Worm (Caenorhabditis elegans) whole organism, L4/young adult: ENCODE results near the gene R08B4.3.

ENCODE experiments used
- W03F9.2 ChIP-seq: fragments of 150-350 bp; optimal IDR thresholded peaks from 2 replicates; lab custom pipeline; 2014; ENCODE audit warnings: missing biosample characterization, missing genetic modification characterization
- dao-5 ChIP-seq: sonication (generic microtip); optimal IDR thresholded peaks from 2 replicates; lab custom pipeline; 2016; ENCODE audit warnings: missing genotype, missing genetic modification characterization, moderate library complexity, missing compliant biosample characterization
- him-1 ChIP-seq: sonication (generic microtip); optimal IDR thresholded peaks from 2 replicates; lab custom pipeline; 2016; ENCODE audit warnings: missing genotype, missing genetic modification reagents, missing genetic modification characterization, missing compliant biosample characterization

R08B4.3 gene

DNA sequence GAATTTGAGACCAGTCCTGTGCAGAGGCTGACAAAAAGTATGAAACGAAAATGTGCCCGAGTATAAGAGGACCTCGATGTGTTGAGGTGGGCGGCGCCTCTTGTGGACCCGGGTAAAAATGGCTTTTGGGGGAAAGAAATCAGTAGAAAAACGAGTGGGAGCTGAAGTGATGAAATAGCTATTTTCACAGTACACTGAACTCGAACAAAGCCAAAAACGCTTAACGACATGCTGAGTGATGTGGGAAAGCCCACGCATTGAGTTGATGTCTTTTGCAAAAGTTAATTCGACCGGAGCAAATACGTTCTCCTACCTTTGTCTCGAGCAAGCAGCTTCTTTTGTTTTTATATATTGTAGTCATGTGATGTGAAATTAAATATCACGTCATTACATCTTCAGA lies 4.1 kb downstream of the R08B4.3 start, which contains the start of gene nlp-66:
Gene nlp-66 (minus strand): TSS at position 101 of the 400 bp plus-strand sequence.
- TF ChIP-seq W03F9.2 (tag; lab: Kevin White, UChicago): no peak
- no peak for TF ChIP-seq him-1 (tag; lab: Kevin White, UChicago)
- TF ChIP-seq dao-5 (tag; lab: Kevin White, UChicago): no peak

- TF ChIP-seq dao-5 (tag; lab: Kevin White, UChicago) (no peak), him-1 (tag; lab: Kevin White, UChicago) (no peak), W03F9.2 (tag; lab: Kevin White, UChicago) (no peak)
Observed at ce11 chrX:11114420-11114819, 6.4 kb downstream of the R08B4.3 start.

ce11 chrX:11109200-11109599 lies 11.6 kb downstream of the R08B4.3 start, which contains the start of gene grd-1:
Gene grd-1, plus strand, starts transcription at chrX:11109440.
- no peak for TF ChIP-seq W03F9.2 (tag; lab: Kevin White, UChicago)
- TF ChIP-seq dao-5 (tag; lab: Kevin White, UChicago): no peak
- TF ChIP-seq him-1 (tag; lab: Kevin White, UChicago): no peak

DNA sequence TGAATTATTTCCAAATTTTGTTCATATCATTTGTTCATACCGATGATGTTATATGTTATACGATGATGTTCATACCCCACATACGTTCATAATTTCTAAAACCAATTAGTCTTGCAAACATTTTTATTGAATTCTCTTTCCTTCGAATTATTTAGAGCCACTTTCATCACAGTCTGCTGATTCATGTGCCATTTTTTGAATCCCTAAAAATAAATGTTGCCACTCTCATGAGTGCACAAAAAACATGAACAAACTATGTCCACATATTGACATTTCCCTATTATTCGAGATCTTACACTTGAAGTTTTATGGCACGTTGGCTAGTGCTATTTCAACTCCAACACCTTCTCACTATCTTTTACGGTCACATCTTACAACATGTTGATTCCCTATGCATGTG lies 13.7 kb downstream of the R08B4.3 start, which contains the start of gene clc-17:
Gene clc-17 (plus strand): TSS at position 301 of the 400 bp plus-strand sequence.
- no peak for TF ChIP-seq W03F9.2 (tag; lab: Kevin White, UChicago)
- no peak for TF ChIP-seq dao-5 (tag; lab: Kevin White, UChicago)

DNA sequence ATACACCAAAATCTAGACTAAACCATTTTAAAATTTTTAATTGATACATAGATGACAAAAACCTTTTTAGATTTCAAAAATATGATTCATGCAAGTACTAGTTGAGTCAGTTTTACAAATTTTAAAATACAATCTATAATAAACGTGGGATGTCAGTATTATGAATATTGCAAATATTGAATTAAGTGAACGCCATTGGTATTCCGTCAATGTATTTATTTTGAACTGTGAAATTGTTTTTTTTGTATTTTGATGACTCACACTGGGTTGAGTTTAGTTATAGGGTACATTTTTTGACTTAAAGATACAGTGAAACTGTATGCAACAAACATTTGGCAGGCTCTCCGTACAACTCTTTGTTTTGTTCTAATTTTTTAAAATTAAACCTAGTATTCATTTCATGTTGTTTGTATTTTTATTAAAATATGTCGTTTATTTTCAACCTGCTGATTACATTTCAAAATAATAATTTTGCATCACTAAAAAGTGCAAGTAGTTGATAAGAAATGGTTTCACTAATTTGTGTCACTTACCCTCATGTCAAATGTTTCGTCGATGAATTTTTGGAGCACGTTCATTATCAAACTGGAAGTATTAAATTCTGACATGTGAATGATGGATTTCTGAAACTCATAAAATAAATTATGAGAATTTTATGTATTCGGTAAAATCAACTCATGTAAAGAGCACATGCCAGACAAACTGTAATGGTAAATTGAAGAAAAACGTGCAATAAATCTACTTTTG lies 15.7 kb downstream of the R08B4.3 start, which contains the start of gene W02H3.1:
Gene W02H3.1 (minus strand): TSS at position 578 of the 747 bp plus-strand sequence.
- TF ChIP-seq him-1 (tag; lab: Kevin White, UChicago) (no peak), W03F9.2 (tag; lab: Kevin White, UChicago) (no peak), dao-5 (tag; lab: Kevin White, UChicago) (no peak)

DNA sequence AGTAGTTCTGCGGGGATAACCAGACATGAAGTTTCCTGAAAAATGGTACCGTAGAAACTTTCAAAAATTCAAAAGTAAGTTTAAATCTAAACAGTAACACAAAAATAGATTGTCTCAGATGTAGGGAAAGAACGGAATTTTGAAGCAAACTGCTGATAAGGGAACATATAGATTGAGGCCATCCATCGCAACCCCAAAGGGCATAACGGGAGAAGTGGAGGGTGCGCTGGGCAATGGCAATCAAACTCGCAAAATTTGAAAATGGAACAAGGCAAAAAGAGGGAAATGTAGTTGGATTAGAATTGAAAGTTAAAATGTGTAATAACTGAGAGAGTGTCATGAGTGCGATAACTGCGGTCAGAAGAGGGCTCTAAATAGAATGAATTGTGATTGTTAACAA lies 17.6 kb downstream of the R08B4.3 start:
- TF ChIP-seq dao-5 (tag; lab: Kevin White, UChicago) (no peak), W03F9.2 (tag; lab: Kevin White, UChicago) (no peak), him-1 (tag; lab: Kevin White, UChicago) (no peak)

DNA sequence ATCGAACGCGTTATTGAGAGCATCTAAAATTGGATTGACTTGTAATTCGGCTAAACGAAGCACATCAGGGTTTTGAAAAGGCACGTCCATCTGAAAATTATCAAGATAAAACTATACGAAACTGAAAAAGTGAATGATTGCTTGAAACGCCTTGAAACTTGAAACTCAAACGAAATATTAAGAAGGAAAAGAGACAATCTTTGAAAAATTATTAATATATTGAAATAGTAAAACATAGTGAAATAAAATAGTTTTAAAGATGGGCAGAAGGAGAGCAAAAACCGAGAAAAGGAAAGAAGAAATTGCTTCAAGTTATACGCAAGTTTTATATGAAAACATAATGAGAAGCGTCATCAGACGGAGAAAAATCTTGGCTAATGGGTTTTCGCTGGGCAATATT lies 22.7 kb downstream of the R08B4.3 start, which contains the start of gene W02H3.3:
Gene W02H3.3 (minus strand): TSS at position 101 of the 400 bp plus-strand sequence.
- TF ChIP-seq W03F9.2 (tag; lab: Kevin White, UChicago) (no peak), dao-5 (tag; lab: Kevin White, UChicago) (no peak), him-1 (tag; lab: Kevin White, UChicago) (no peak)

DNA sequence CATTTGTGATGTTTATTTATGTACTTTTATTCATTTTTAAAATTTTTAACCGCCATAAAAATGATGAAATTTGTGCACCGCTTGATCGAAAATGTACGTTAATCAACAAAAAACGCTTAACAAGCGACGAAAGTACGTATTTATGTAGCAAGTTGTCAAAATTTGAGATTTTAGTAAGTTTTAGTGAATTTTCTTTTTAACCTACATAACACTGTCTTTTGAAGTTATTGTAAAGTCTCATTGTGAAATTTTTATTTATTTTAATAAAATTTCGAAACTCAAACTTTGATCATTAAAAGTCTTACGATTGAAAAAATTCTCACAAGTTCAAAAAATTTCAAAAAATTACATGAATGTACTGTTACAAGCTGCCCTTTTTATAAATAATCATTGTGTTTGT lies 23.5 kb downstream of the R08B4.3 start:
- TF ChIP-seq him-1 (tag; lab: Kevin White, UChicago) (no peak), dao-5 (tag; lab: Kevin White, UChicago) (no peak), W03F9.2 (tag; lab: Kevin White, UChicago) (no peak)

DNA sequence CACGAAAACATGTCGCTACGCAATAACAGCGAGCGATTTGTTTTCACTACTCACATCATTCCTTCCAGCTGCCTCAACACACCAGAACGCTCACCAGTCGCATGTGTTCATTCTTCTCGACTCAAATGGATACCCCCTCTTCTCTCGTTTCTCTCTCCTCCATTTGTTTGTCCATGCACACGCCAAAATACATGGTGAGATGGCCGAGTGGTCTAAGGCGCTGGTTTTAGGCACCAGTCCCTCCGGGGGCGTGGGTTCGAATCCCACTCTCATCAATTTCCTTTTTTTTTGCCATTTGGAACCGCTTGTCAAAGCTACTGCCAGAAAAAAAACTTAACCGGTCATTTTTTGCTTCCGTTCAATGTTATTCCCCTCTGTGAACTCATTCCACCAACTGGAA lies 25.3 kb downstream of the R08B4.3 start:
- peak; percentile 74 for TF ChIP-seq dao-5 (tag; lab: Kevin White, UChicago)
- TF ChIP-seq W03F9.2 (tag; lab: Kevin White, UChicago): peak; percentile 30
- peak; percentile 92 for TF ChIP-seq him-1 (tag; lab: Kevin White, UChicago)

DNA sequence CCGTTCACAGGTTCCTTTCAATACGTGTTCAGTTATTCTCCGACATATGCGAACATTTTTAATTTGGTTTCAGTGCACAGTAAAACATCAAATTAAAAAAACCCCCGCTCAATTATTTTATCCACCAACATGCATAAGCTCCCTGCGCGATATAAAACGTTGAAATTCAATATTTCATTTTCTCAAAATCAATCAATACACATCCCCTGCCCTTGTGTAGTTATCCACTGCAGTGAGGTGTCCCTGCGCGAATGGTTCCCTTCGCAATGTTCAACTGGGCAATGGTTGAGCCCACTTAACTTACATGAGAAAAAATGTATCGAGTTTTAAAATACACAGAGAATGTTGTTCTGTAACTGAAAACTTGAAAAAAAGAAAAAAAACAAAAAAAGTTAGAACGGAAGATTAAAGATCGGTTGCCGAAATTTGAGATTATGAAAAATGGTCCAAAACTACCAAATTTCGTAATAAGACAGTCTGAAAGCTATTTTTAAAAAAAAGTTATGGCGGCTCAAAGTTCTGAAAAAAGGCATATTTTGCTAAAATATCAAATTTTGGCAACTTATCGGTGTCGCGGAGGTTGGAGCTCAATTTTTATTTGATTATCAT lies 26.7 kb downstream of the R08B4.3 start:
- peak; percentile 95 for TF ChIP-seq dao-5 (tag; lab: Kevin White, UChicago)
- peak; percentile 100 for TF ChIP-seq him-1 (tag; lab: Kevin White, UChicago)
- peak; percentile 98 for TF ChIP-seq W03F9.2 (tag; lab: Kevin White, UChicago)

ce11 chrX:11088952-11089351 lies 31.9 kb downstream of the R08B4.3 start, which contains the start of gene W04G3.11:
Gene W04G3.11, plus strand, starts transcription at chrX:11089195.
- no peak for TF ChIP-seq W03F9.2 (tag; lab: Kevin White, UChicago)
- no peak for TF ChIP-seq dao-5 (tag; lab: Kevin White, UChicago)
- TF ChIP-seq him-1 (tag; lab: Kevin White, UChicago): no peak

- no peak for TF ChIP-seq W03F9.2 (tag; lab: Kevin White, UChicago)
- no peak for TF ChIP-seq him-1 (tag; lab: Kevin White, UChicago)
- no peak for TF ChIP-seq dao-5 (tag; lab: Kevin White, UChicago)
Observed at ce11 chrX:11085162-11085561, 35.6 kb downstream of the R08B4.3 start, which contains the start of gene W04G3.7. Gene W04G3.7, minus strand, starts transcription at chrX:11085262.

DNA sequence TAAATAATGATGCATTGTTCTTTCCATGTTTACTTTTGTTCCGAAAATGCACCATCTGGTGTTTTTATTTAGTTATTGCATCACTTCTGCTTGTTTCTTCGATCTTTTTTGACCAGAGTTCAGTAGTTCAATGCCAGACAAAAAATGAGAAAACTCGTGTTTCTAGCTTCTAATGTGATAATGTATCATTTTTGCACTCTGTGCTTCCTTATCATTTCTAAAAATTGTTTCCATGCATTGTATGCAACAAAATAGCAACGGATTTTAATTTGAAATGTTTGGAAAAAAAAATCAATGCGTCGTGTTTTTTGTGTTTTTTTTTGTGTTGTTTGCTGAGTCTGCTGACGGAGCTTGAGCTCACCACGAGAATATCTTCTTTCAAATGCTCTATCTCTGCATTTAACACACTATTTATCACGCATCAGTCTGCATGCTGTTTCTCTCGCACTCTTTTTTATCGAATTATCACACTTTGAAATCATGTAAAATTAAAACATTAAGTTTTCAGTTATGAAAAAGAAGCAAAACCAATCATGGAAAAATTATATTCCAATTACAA lies 40.6 kb downstream of the R08B4.3 start, which contains the start of gene sulp-7:
Gene sulp-7 (plus strand): TSS at position 509 of the 559 bp plus-strand sequence.
- TF ChIP-seq dao-5 (tag; lab: Kevin White, UChicago): no peak
- TF ChIP-seq W03F9.2 (tag; lab: Kevin White, UChicago): no peak
- TF ChIP-seq him-1 (tag; lab: Kevin White, UChicago): no peak
